Worm (Caenorhabditis elegans) whole organism, late embryonic: ENCODE data around the gene sdz-28.

Experiments used
- ama-1 ChIP-seq: fragments of 150-350 bp; optimal IDR thresholded peaks from 2 replicates; lab custom pipeline; 2014
- ceh-48 ChIP-seq: sonication (generic microtip); optimal IDR thresholded peaks from 2 replicates; lab custom pipeline; 2016; ENCODE audit warnings: missing genetic modification characterization, inconsistent platforms, missing compliant biosample characterization
- dve-1 ChIP-seq: sonication (generic microtip); optimal IDR thresholded peaks from 2 replicates; lab custom pipeline; 2017; ENCODE audit warnings: antibody characterized with exemption, mild to moderate bottlenecking, missing genetic modification characterization, missing compliant biosample characterization
- eyg-1 ChIP-seq: sonication (generic microtip); optimal IDR thresholded peaks from 2 replicates; lab custom pipeline; 2016; ENCODE audit warnings: missing genotype, missing genetic modification characterization, missing compliant biosample characterization
- fkh-10 ChIP-seq: fragments of 150-350 bp; optimal IDR thresholded peaks from 2 replicates; lab custom pipeline; 2014; ENCODE audit warnings: missing biosample characterization, missing genetic modification reagents, missing genetic modification characterization
- nhr-232 ChIP-seq: sonication (generic microtip); optimal IDR thresholded peaks from 2 replicates; lab custom pipeline; 2016; ENCODE audit warnings: missing genetic modification characterization, missing compliant biosample characterization
- pha-4 ChIP-seq: fragments of 150-350 bp; optimal IDR thresholded peaks from 2 replicates; lab custom pipeline; 2018; ENCODE audit warnings: missing biosample characterization, missing genetic modification reagents, missing genetic modification characterization
- sox-4 ChIP-seq: sonication (generic microtip); optimal IDR thresholded peaks from 2 replicates; lab custom pipeline; 2017; ENCODE audit warnings: mild to moderate bottlenecking, missing genetic modification characterization, inconsistent platforms, missing compliant biosample characterization
- ztf-16 ChIP-seq: sonication (generic microtip); optimal IDR thresholded peaks from 2 replicates; lab custom pipeline; 2017; ENCODE audit warnings: missing genetic modification characterization, missing compliant biosample characterization

ce11 chrII:2116794-2117193 lies 14.1 kb upstream of the sdz-28 start, which contains the start of gene srh-195:
- TF ChIP-seq fkh-10: no peak
- no peak for TF ChIP-seq ztf-16 (tag; lab: Kevin White, UChicago)
- no peak for TF ChIP-seq sox-4 (tag; lab: Kevin White, UChicago)
- no peak for TF ChIP-seq ceh-48 (tag; lab: Kevin White, UChicago)
- no peak for TF ChIP-seq pha-4
- no peak for TF ChIP-seq dve-1
- TF ChIP-seq nhr-232 (tag; lab: Kevin White, UChicago): no peak
- no peak for TF ChIP-seq ama-1 (lab: Kevin White, UChicago)
- no peak for TF ChIP-seq eyg-1
